Fruit fly (Drosophila melanogaster): ENCODE data around the gene CheB38a.
A peak's percentile ranks its signal among the peaks of the same experiment; 100 is the strongest.

CheB38a gene

dm6 chr2L:20821249-20822024 lies 3.1 kb upstream of the CheB38a start (continued):
- TF ChIP-seq CG1024 (GFP tag; IDR thresholded peaks at IDR 0.05) (no peak), H2.0 (GFP tag; IDR thresholded peaks at IDR 0.05) (no peak), run (tag; optimal IDR thresholded peaks at IDR 0.05) (no peak), jing (GFP tag; optimal IDR thresholded peaks at IDR 0.05) (no peak), Side (GFP tag; optimal IDR thresholded peaks at IDR 0.05) (no peak), Awh (GFP tag; IDR thresholded peaks at IDR 0.05) (no peak), wor (GFP tag; IDR thresholded peaks at IDR 0.05) (no peak), chm (GFP tag; IDR thresholded peaks at IDR 0.05) (no peak; the same call in 1 of the 2 replicates), CG9727 (GFP tag; optimal IDR thresholded peaks at IDR 0.05) (no peak), dmrt99B (tag; optimal IDR thresholded peaks at IDR 0.05) (no peak), al (GFP tag; IDR thresholded peaks at IDR 0.05) (no peak), CG13296 (GFP tag; optimal IDR thresholded peaks at IDR 0.05) (no peak), CG2199 (GFP tag; IDR thresholded peaks at IDR 0.05) (no peak), CG8281 (tag; optimal IDR thresholded peaks at IDR 0.05) (no peak), CG4707 (GFP tag; optimal IDR thresholded peaks at IDR 0.05) (no peak), CG8359 (GFP tag; optimal IDR thresholded peaks at IDR 0.05; ENCODE audit: borderline replicate concordance) (no peak), vvl (GFP tag; IDR thresholded peaks at IDR 0.05) (no peak; the same call in 1 of the 2 replicates), CG11085 (GFP tag; IDR thresholded peaks at IDR 0.05) (no peak), crol (GFP tag; IDR thresholded peaks at IDR 0.05) (peak; percentile 49; the same call in 1 of the 2 replicates), D (optimal IDR thresholded peaks at IDR 0.05) (no peak), D (GFP tag; optimal IDR thresholded peaks at IDR 0.05) (no peak), B-H1 (GFP tag; IDR thresholded peaks at IDR 0.05) (no peak; the same call in 2 of the 3 replicates), CG10565 (GFP tag; optimal IDR thresholded peaks at IDR 0.05) (no peak), bigmax (GFP tag; optimal IDR thresholded peaks at IDR 0.05) (no peak), Bgb (GFP tag; IDR thresholded peaks at IDR 0.05; ENCODE audit: partially characterized antibody) (peak; percentile 40; the same call in 1 of the 2 replicates), maf-S (GFP tag; optimal IDR thresholded peaks at IDR 0.05) (no peak), tap (tag; optimal IDR thresholded peaks at IDR 0.05) (no peak), CG30020 (tag; optimal IDR thresholded peaks at IDR 0.05) (no peak), toy (GFP tag; IDR thresholded peaks at IDR 0.05) (no peak), seq (GFP tag; IDR thresholded peaks at IDR 0.05) (no peak), tna (GFP tag; IDR thresholded peaks at IDR 0.05; ENCODE audit: partially characterized antibody) (peak; percentile 44; the same call in 1 of the 2 replicates), CG12769 (tag; optimal IDR thresholded peaks at IDR 0.05) (peak; percentile 94), Six4 (GFP tag; optimal IDR thresholded peaks at IDR 0.05) (no peak), CG12104 (GFP tag; optimal IDR thresholded peaks at IDR 0.05) (no peak), sd (tag; optimal IDR thresholded peaks at IDR 0.05) (peak; percentile 9), jigr1 (GFP tag; IDR thresholded peaks at IDR 0.05) (no peak), Adf1 (GFP tag; IDR thresholded peaks at IDR 0.05) (peak; percentile 46; the same call in 1 of the 2 replicates), CG6765 (GFP tag; optimal IDR thresholded peaks at IDR 0.05) (no peak), CG32767 (GFP tag; IDR thresholded peaks at IDR 0.05) (no peak), zf30C (GFP tag; optimal IDR thresholded peaks at IDR 0.05) (no peak), ash1 (GFP tag; optimal IDR thresholded peaks at IDR 0.05) (no peak), CG2116 (GFP tag; optimal IDR thresholded peaks at IDR 0.05) (no peak), Antp (GFP tag; optimal IDR thresholded peaks at IDR 0.05) (no peak), CG13424 (tag; optimal IDR thresholded peaks at IDR 0.05) (no peak), Eip74EF (GFP tag; optimal IDR thresholded peaks at IDR 0.05) (peak in 1 of 2 experiments; percentile 21), CG10959 (GFP tag; IDR thresholded peaks at IDR 0.05) (no peak), CG11093 (GFP tag; IDR thresholded peaks at IDR 0.05) (no peak), CG12744 (GFP tag; optimal IDR thresholded peaks at IDR 0.05) (no peak), CG15269 (tag; optimal IDR thresholded peaks at IDR 0.05) (no peak), CG13624 (GFP tag; optimal IDR thresholded peaks at IDR 0.05) (no peak)

Data from whole organism, embryonic.